Fruit fly (Drosophila melanogaster) whole organism, embryonic: ENCODE results near the gene Vha100-5.

ENCODE experiments used
- Atf6 ChIP-seq: fragments of 200-800 bp; sonication (Bioruptor generic); IDR thresholded peaks from 2 replicates; pipeline ENCODE4 v1.3.6; 2022; ENCODE audit warnings: missing biosample characterization, missing genetic modification characterization
- BEAF-32 ChIP-seq: fragments of 200-800 bp; sonication (Bioruptor generic); optimal IDR thresholded peaks from 3 replicates; lab custom pipeline; 2017; ENCODE audit warnings: missing biosample characterization, missing genetic modification characterization, mild to moderate bottlenecking, moderate library complexity, missing genetic modification reagents
- C15 ChIP-seq: fragments of 200-800 bp; sonication (Bioruptor generic); IDR thresholded peaks from 3 replicates; pipeline ENCODE4 v1.3.6; 2022; ENCODE audit warnings: missing biosample characterization, missing genetic modification characterization
- CG12219 ChIP-seq: fragments of 200-800 bp; sonication (Bioruptor generic); optimal IDR thresholded peaks from 3 replicates; lab custom pipeline; 2018; ENCODE audit warnings: missing biosample characterization, mild to moderate bottlenecking, missing genetic modification characterization
- CG15514 ChIP-seq: fragments of 200-800 bp; sonication (Bioruptor generic); optimal IDR thresholded peaks from 3 replicates; lab custom pipeline; 2017; ENCODE audit warnings: missing biosample characterization, missing genetic modification characterization, mild to moderate bottlenecking, moderate library complexity, missing genetic modification reagents
- CG17802 ChIP-seq: fragments of 200-800 bp; sonication (Bioruptor generic); optimal IDR thresholded peaks from 2 replicates; lab custom pipeline; 2018; ENCODE audit warnings: missing biosample characterization, mild to moderate bottlenecking, missing genetic modification characterization, moderate library complexity
- CG2129 ChIP-seq: fragments of 200-800 bp; sonication (Bioruptor generic); IDR thresholded peaks from 2 replicates; pipeline ENCODE4 v1.3.6; 2022; ENCODE audit warnings: missing biosample characterization, missing genetic modification characterization; ENCODE audit not compliant: partially characterized antibody
- CG2712 ChIP-seq: fragments of 200-800 bp; optimal IDR thresholded peaks from 3 replicates; lab custom pipeline; 2019; ENCODE audit warnings: missing biosample characterization, mild to moderate bottlenecking, missing genetic modification characterization, moderate library complexity
- CG2889 ChIP-seq: fragments of 200-800 bp; sonication (Bioruptor generic); IDR thresholded peaks from 3 replicates; pipeline ENCODE4 v1.3.6; 2022; ENCODE audit warnings: missing biosample characterization, missing genetic modification characterization
- CG3065 ChIP-seq: fragments of 200-800 bp; sonication (Bioruptor generic); optimal IDR thresholded peaks from 2 replicates; lab custom pipeline; 2016; ENCODE audit warnings: missing biosample characterization, missing genetic modification characterization
- CG32532 ChIP-seq: fragments of 200-800 bp; sonication (Bioruptor generic); IDR thresholded peaks from 2 replicates; pipeline ENCODE4 v1.3.6; 2022; ENCODE audit warnings: missing biosample characterization, missing genetic modification characterization
- CG4617 ChIP-seq: fragments of 200-800 bp; sonication (Bioruptor generic); optimal IDR thresholded peaks from 3 replicates; lab custom pipeline; 2016; ENCODE audit warnings: missing biosample characterization, missing genetic modification characterization, borderline replicate concordance
- CG5180 ChIP-seq: fragments of 200-800 bp; sonication (Bioruptor generic); optimal IDR thresholded peaks from 3 replicates; lab custom pipeline; 2017; ENCODE audit warnings: missing biosample characterization, missing genetic modification characterization, mild to moderate bottlenecking, moderate library complexity, missing genetic modification reagents
- CG6272 ChIP-seq: fragments of 200-800 bp; sonication (Bioruptor generic); IDR thresholded peaks from 2 replicates; pipeline ENCODE4 v1.3.6; 2022; ENCODE audit warnings: missing biosample characterization, missing genetic modification characterization
- CG6689 ChIP-seq: fragments of 200-800 bp; sonication (Bioruptor generic); IDR thresholded peaks from 2 replicates; pipeline ENCODE4 v1.3.6; 2022; ENCODE audit warnings: missing biosample characterization, missing genetic modification characterization
- CG7556 ChIP-seq: fragments of 200-800 bp; sonication (Bioruptor generic); optimal IDR thresholded peaks from 2 replicates; lab custom pipeline; 2017; ENCODE audit warnings: missing biosample characterization, mild to moderate bottlenecking, missing genetic modification characterization
- CG8089 ChIP-seq: fragments of 200-800 bp; sonication (Bioruptor generic); optimal IDR thresholded peaks from 3 replicates; lab custom pipeline; 2016; ENCODE audit warnings: missing biosample characterization, missing genetic modification characterization
- CG9437 ChIP-seq: fragments of 200-800 bp; sonication (Bioruptor generic); optimal IDR thresholded peaks from 2 replicates; lab custom pipeline; 2018; ENCODE audit warnings: missing biosample characterization, mild to moderate bottlenecking, missing genetic modification characterization
- D19A ChIP-seq: fragments of 200-800 bp; optimal IDR thresholded peaks from 3 replicates; lab custom pipeline; 2019; ENCODE audit warnings: missing biosample characterization, mild to moderate bottlenecking, missing genetic modification characterization, moderate library complexity
- Dll ChIP-seq: fragments of 200-800 bp; sonication (Bioruptor generic); IDR thresholded peaks from 4 replicates; pipeline ENCODE4 v1.3.6; 2022; ENCODE audit warnings: missing biosample characterization, missing genetic modification characterization; ENCODE audit not compliant: partially characterized antibody
- Fer1 ChIP-seq: fragments of 200-800 bp; sonication (Bioruptor generic); optimal IDR thresholded peaks from 2 replicates; lab custom pipeline; 2017; ENCODE audit warnings: missing biosample characterization, mild to moderate bottlenecking, missing genetic modification characterization
- Fer2 ChIP-seq: fragments of 200-800 bp; sonication (Bioruptor generic); optimal IDR thresholded peaks from 2 replicates; lab custom pipeline; 2018; ENCODE audit warnings: missing biosample characterization, mild to moderate bottlenecking, missing genetic modification characterization, moderate library complexity
- HmgZ ChIP-seq: fragments of 200-800 bp; sonication (Bioruptor generic); optimal IDR thresholded peaks from 2 replicates; lab custom pipeline; 2018; ENCODE audit warnings: missing biosample characterization, mild to moderate bottlenecking, missing genetic modification characterization
- Hr51 ChIP-seq, 2 experiments: fragments of 200-800 bp; sonication (Bioruptor generic); optimal IDR thresholded peaks; 2 replicates in 1 of 2; 3 replicates in 1 of 2; lab custom pipeline; 2016 to 2018; ENCODE audit warnings: missing biosample characterization in 2 of 2, missing genetic modification characterization in 2 of 2, mild to moderate bottlenecking in 1 of 2, moderate library complexity in 1 of 2
- NK7.1 ChIP-seq: fragments of 200-800 bp; sonication (Bioruptor generic); optimal IDR thresholded peaks from 3 replicates; lab custom pipeline; 2016; ENCODE audit warnings: missing biosample characterization, missing genetic modification characterization
- Oli ChIP-seq: fragments of 200-800 bp; sonication (Bioruptor generic); optimal IDR thresholded peaks from 2 replicates; lab custom pipeline; 2018; ENCODE audit warnings: missing biosample characterization, mild to moderate bottlenecking, missing genetic modification characterization, moderate library complexity
- Sox102F ChIP-seq: fragments of 200-800 bp; sonication (Bioruptor generic); optimal IDR thresholded peaks from 2 replicates; lab custom pipeline; 2018; ENCODE audit warnings: missing biosample characterization, mild to moderate bottlenecking, missing genetic modification characterization, moderate library complexity
- abd-A ChIP-seq: fragments of 200-800 bp; sonication (Bioruptor generic); optimal IDR thresholded peaks from 3 replicates; lab custom pipeline; 2019; ENCODE audit warnings: missing biosample characterization, mild to moderate bottlenecking, missing genetic modification characterization, moderate library complexity
- ac ChIP-seq: fragments of 200-800 bp; sonication (Bioruptor generic); optimal IDR thresholded peaks from 3 replicates; lab custom pipeline; 2017; ENCODE audit warnings: missing biosample characterization, mild to moderate bottlenecking, missing genetic modification characterization
- bcd ChIP-seq: fragments of 200-800 bp; sonication (Bioruptor generic); optimal IDR thresholded peaks from 2 replicates; lab custom pipeline; 2017; ENCODE audit warnings: missing biosample characterization, mild to moderate bottlenecking, missing genetic modification characterization
- cwo ChIP-seq: fragments of 200-800 bp; sonication (Bioruptor generic); optimal IDR thresholded peaks from 3 replicates; lab custom pipeline; 2017; ENCODE audit warnings: missing biosample characterization, missing genetic modification characterization, mild to moderate bottlenecking, moderate library complexity, missing genetic modification reagents
- emc ChIP-seq: fragments of 200-800 bp; sonication (Bioruptor generic); optimal IDR thresholded peaks from 2 replicates; lab custom pipeline; 2016; ENCODE audit warnings: missing biosample characterization, missing genetic modification characterization
- ems ChIP-seq: fragments of 200-800 bp; sonication (Bioruptor generic); optimal IDR thresholded peaks from 3 replicates; lab custom pipeline; 2016; ENCODE audit warnings: missing biosample characterization, missing genetic modification characterization
- fd102C ChIP-seq: fragments of 200-800 bp; sonication (Bioruptor generic); optimal IDR thresholded peaks from 2 replicates; lab custom pipeline; 2018; ENCODE audit warnings: missing biosample characterization, mild to moderate bottlenecking, missing genetic modification characterization, moderate library complexity
- grau ChIP-seq: fragments of 200-800 bp; optimal IDR thresholded peaks from 3 replicates; lab custom pipeline; 2019; ENCODE audit warnings: missing biosample characterization, mild to moderate bottlenecking, missing genetic modification characterization, moderate library complexity
- kah ChIP-seq: fragments of 200-800 bp; sonication (Bioruptor generic); optimal IDR thresholded peaks from 2 replicates; lab custom pipeline; 2018; ENCODE audit warnings: missing biosample characterization, mild to moderate bottlenecking, missing genetic modification characterization
- klu ChIP-seq: fragments of 200-800 bp; sonication (Bioruptor generic); IDR thresholded peaks from 2 replicates; pipeline ENCODE4 v1.3.6; 2022; ENCODE audit warnings: missing biosample characterization, missing genetic modification characterization
- lilli ChIP-seq: fragments of 200-800 bp; sonication (Bioruptor generic); optimal IDR thresholded peaks from 3 replicates; lab custom pipeline; 2016; ENCODE audit warnings: missing biosample characterization, missing genetic modification characterization
- maf-S ChIP-seq: fragments of 200-800 bp; sonication (Bioruptor generic); optimal IDR thresholded peaks from 2 replicates; lab custom pipeline; 2016; ENCODE audit warnings: missing biosample characterization, missing genetic modification characterization
- odd ChIP-seq: fragments of 200-800 bp; sonication (Bioruptor generic); optimal IDR thresholded peaks from 2 replicates; lab custom pipeline; 2017; ENCODE audit warnings: missing biosample characterization, mild to moderate bottlenecking, missing genetic modification characterization
- org-1 ChIP-seq: fragments of 200-800 bp; sonication (Bioruptor generic); optimal IDR thresholded peaks from 2 replicates; lab custom pipeline; 2017; ENCODE audit warnings: missing biosample characterization, missing genetic modification characterization
- phol ChIP-seq: fragments of 200-800 bp; sonication (Bioruptor generic); optimal IDR thresholded peaks from 3 replicates; lab custom pipeline; 2018; ENCODE audit warnings: missing biosample characterization, mild to moderate bottlenecking, missing genetic modification characterization, moderate library complexity
- salm ChIP-seq: fragments of 200-800 bp; sonication (Bioruptor generic); optimal IDR thresholded peaks from 2 replicates; lab custom pipeline; 2018; ENCODE audit warnings: missing biosample characterization, mild to moderate bottlenecking, missing genetic modification characterization
- sim ChIP-seq: fragments of 200-800 bp; sonication (Bioruptor generic); IDR thresholded peaks from 2 replicates; pipeline ENCODE4 v1.3.6; 2022; ENCODE audit warnings: missing biosample characterization, missing genetic modification characterization
- slbo ChIP-seq: fragments of 200-800 bp; sonication (Bioruptor generic); IDR thresholded peaks from 2 replicates; pipeline ENCODE4 v1.3.6; 2022; ENCODE audit warnings: missing biosample characterization, missing genetic modification characterization
- tgo ChIP-seq: fragments of 200-800 bp; sonication (Bioruptor generic); IDR thresholded peaks from 3 replicates; pipeline ENCODE4 v1.3.6; 2022; ENCODE audit warnings: missing biosample characterization, missing genetic modification characterization
- tio ChIP-seq: fragments of 200-800 bp; sonication (Bioruptor generic); optimal IDR thresholded peaks from 2 replicates; lab custom pipeline; 2017; ENCODE audit warnings: missing biosample characterization, missing genetic modification characterization, inconsistent platforms
- trem ChIP-seq: fragments of 200-800 bp; optimal IDR thresholded peaks from 3 replicates; lab custom pipeline; 2019; ENCODE audit warnings: missing biosample characterization, mild to moderate bottlenecking, missing genetic modification characterization, moderate library complexity
- unc-4 ChIP-seq: fragments of 200-800 bp; sonication (Bioruptor generic); IDR thresholded peaks from 2 replicates; pipeline ENCODE4 v1.3.6; 2022; ENCODE audit warnings: missing biosample characterization, missing genetic modification characterization; ENCODE audit not compliant: partially characterized antibody
- wor ChIP-seq: fragments of 200-800 bp; sonication (Bioruptor generic); IDR thresholded peaks from 2 replicates; pipeline ENCODE4 v1.3.6; 2022; ENCODE audit warnings: missing biosample characterization, missing genetic modification characterization

The Vha100-5 gene

dm6 chr2L:11701819-11702218, 36.9 kb upstream of the Vha100-5 start (continued):
- TF ChIP-seq CG17802 (tag; lab: Kevin White, UChicago) (no peak), tgo (GFP tag; lab: Robert Waterston, UW) (no peak), Fer1 (GFP tag; lab: Kevin White, UChicago) (peak; percentile 5), CG12219 (GFP tag; lab: Kevin White, UChicago) (no peak), CG2889 (no peak), abd-A (tag; lab: Kevin White, UChicago) (peak; percentile 31), cwo (GFP tag; lab: Kevin White, UChicago) (peak; percentile 3), fd102C (GFP tag; lab: Kevin White, UChicago) (no peak), NK7.1 (GFP tag; lab: Kevin White, UChicago) (no peak), ac (GFP tag; lab: Kevin White, UChicago) (no peak), CG15514 (GFP tag; lab: Kevin White, UChicago) (no peak), org-1 (no peak), klu (GFP tag; lab: Robert Waterston, UW) (no peak), tio (GFP tag; lab: Kevin White, UChicago) (no peak), C15 (GFP tag; lab: Robert Waterston, UW) (0 out of 3 replicates have a peak, but pooled peaks have one; percentile 5), Atf6 (GFP tag; lab: Robert Waterston, UW) (no peak), CG32532 (peak; percentile 13; the same call in 1 of the 2 replicates), CG9437 (GFP tag; lab: Kevin White, UChicago) (no peak), Hr51 (GFP tag; optimal IDR thresholded peaks at IDR 0.05; lab: Kevin White, UChicago) (peak in 1 of 2 experiments; percentile 15), odd (GFP tag; lab: Kevin White, UChicago) (no peak), bcd (GFP tag; lab: Kevin White, UChicago) (no peak), grau (tag; lab: Kevin White, UChicago) (peak; percentile 23), CG4617 (GFP tag; lab: Kevin White, UChicago) (no peak), emc (GFP tag; lab: Kevin White, UChicago) (no peak), Sox102F (GFP tag; lab: Kevin White, UChicago) (peak; percentile 22), CG6272 (GFP tag; lab: Robert Waterston, UW) (no peak), phol (tag; lab: Kevin White, UChicago) (no peak), CG3065 (no peak), trem (tag; lab: Kevin White, UChicago) (no peak), lilli (GFP tag; lab: Kevin White, UChicago) (peak; percentile 19), Fer2 (tag; lab: Kevin White, UChicago) (no peak), slbo (GFP tag; lab: Robert Waterston, UW) (peak; percentile 56), sim (GFP tag; lab: Robert Waterston, UW) (no peak), wor (0 out of 2 replicates have a peak, but pooled peaks have one; percentile 10), CG7556 (GFP tag; lab: Kevin White, UChicago) (peak; percentile 10)

- peak; percentile 4 for TF ChIP-seq kah (GFP tag; lab: Kevin White, UChicago)
- TF ChIP-seq Dll (GFP tag; lab: Robert Waterston, UW): no peak
- peak; percentile 13 for TF ChIP-seq Oli
- TF ChIP-seq CG5180 (GFP tag; lab: Kevin White, UChicago): peak; percentile 29
- TF ChIP-seq ems (GFP tag; lab: Kevin White, UChicago): no peak
- TF ChIP-seq BEAF-32: no peak
- peak; percentile 21 for TF ChIP-seq HmgZ (tag; lab: Kevin White, UChicago)
- peak; percentile 32 for TF ChIP-seq CG2712 (tag; lab: Kevin White, UChicago)
- peak; percentile 61 for TF ChIP-seq salm (tag; lab: Kevin White, UChicago)
- no peak for TF ChIP-seq CG32532
- no peak for TF ChIP-seq ac (GFP tag; lab: Kevin White, UChicago)
- TF ChIP-seq CG8089 (GFP tag; lab: Kevin White, UChicago): no peak
- no peak for TF ChIP-seq maf-S (GFP tag; lab: Kevin White, UChicago)
- no peak for TF ChIP-seq CG6689 (GFP tag; lab: Robert Waterston, UW)
- no peak for TF ChIP-seq unc-4 (GFP tag; lab: Robert Waterston, UW)
- no peak for TF ChIP-seq D19A (tag; lab: Kevin White, UChicago)
- TF ChIP-seq CG2129 (GFP tag; lab: Robert Waterston, UW): no peak
Observed at dm6 chr2L:11735975-11736374, 2.8 kb upstream of the Vha100-5 start.
